Fruit fly (Drosophila melanogaster) whole organism, embryonic: ENCODE data around the gene BBIP1.
A peak's percentile ranks its signal among the peaks of the same experiment; 100 is the strongest.

Experiments used
- BEAF-32 ChIP-seq: fragments of 200-800 bp; sonication (Bioruptor generic); optimal IDR thresholded peaks from 3 replicates; lab custom pipeline; 2017; ENCODE audit warnings: missing biosample characterization, missing genetic modification characterization, mild to moderate bottlenecking, moderate library complexity, missing genetic modification reagents
- CG13296 ChIP-seq: fragments of 200-800 bp; sonication (Bioruptor generic); optimal IDR thresholded peaks from 3 replicates; lab custom pipeline; 2018; ENCODE audit warnings: missing biosample characterization, mild to moderate bottlenecking, missing genetic modification characterization
- CG15479 ChIP-seq: fragments of 200-800 bp; sonication (Bioruptor generic); optimal IDR thresholded peaks from 3 replicates; lab custom pipeline; 2019; ENCODE audit warnings: missing biosample characterization, mild to moderate bottlenecking, missing genetic modification characterization, moderate library complexity
- CG17359 ChIP-seq: fragments of 200-800 bp; sonication (Bioruptor generic); optimal IDR thresholded peaks from 3 replicates; lab custom pipeline; 2018; ENCODE audit warnings: missing biosample characterization, mild to moderate bottlenecking, missing genetic modification characterization, moderate library complexity
- CG2712 ChIP-seq: fragments of 200-800 bp; optimal IDR thresholded peaks from 3 replicates; lab custom pipeline; 2019; ENCODE audit warnings: missing biosample characterization, mild to moderate bottlenecking, missing genetic modification characterization, moderate library complexity
- CG2875 ChIP-seq: fragments of 200-800 bp; sonication (Bioruptor generic); optimal IDR thresholded peaks from 2 replicates; lab custom pipeline; 2017; ENCODE audit warnings: missing biosample characterization, mild to moderate bottlenecking, missing genetic modification characterization, missing genetic modification reagents
- CG32767 ChIP-seq: fragments of 200-800 bp; sonication (Bioruptor generic); IDR thresholded peaks from 2 replicates; pipeline ENCODE4 v1.3.6; 2022; ENCODE audit warnings: missing biosample characterization, missing genetic modification characterization
- CG4282 ChIP-seq: fragments of 200-800 bp; sonication (Bioruptor generic); optimal IDR thresholded peaks from 2 replicates; lab custom pipeline; 2016; ENCODE audit warnings: missing biosample characterization, missing genetic modification characterization
- CG4360 ChIP-seq: fragments of 200-800 bp; sonication (Bioruptor generic); IDR thresholded peaks from 2 replicates; pipeline ENCODE4 v1.3.6; 2022; ENCODE audit warnings: missing biosample characterization, missing genetic modification characterization
- CG6683 ChIP-seq: fragments of 200-800 bp; sonication (Bioruptor generic); optimal IDR thresholded peaks from 2 replicates; lab custom pipeline; 2017; ENCODE audit warnings: missing biosample characterization, mild to moderate bottlenecking, missing genetic modification characterization, missing genetic modification reagents
- CG6765 ChIP-seq: fragments of 200-800 bp; sonication (Bioruptor generic); optimal IDR thresholded peaks from 3 replicates; lab custom pipeline; 2017; ENCODE audit warnings: missing biosample characterization, mild to moderate bottlenecking, missing genetic modification characterization
- CG6791 ChIP-seq: fragments of 200-800 bp; sonication (Bioruptor generic); IDR thresholded peaks from 3 replicates; pipeline ENCODE4 v1.3.6; 2022; ENCODE audit warnings: missing biosample characterization, missing genetic modification characterization; ENCODE audit not compliant: partially characterized antibody
- CG6854 ChIP-seq: fragments of 200-800 bp; sonication (Bioruptor generic); optimal IDR thresholded peaks from 3 replicates; lab custom pipeline; 2017; ENCODE audit warnings: missing biosample characterization, mild to moderate bottlenecking, missing genetic modification characterization
- CG7357 ChIP-seq: fragments of 200-800 bp; sonication (Bioruptor generic); IDR thresholded peaks from 3 replicates; pipeline ENCODE4 v1.3.6; 2022; ENCODE audit warnings: missing biosample characterization, missing genetic modification characterization
- CkIIα-i1 ChIP-seq: fragments of 200-800 bp; sonication (Bioruptor generic); IDR thresholded peaks from 2 replicates; pipeline ENCODE4 v1.3.6; 2022; ENCODE audit warnings: missing biosample characterization, missing genetic modification characterization
- D ChIP-seq, 2 experiments: fragments of 200-800 bp in 1 of 2; fragments of >200 bp in 1 of 2; sonication (Bioruptor generic) in 1 of 2; optimal IDR thresholded peaks; 2 replicates in 1 of 2; 3 replicates in 1 of 2; lab custom pipeline; 2017; ENCODE audit warnings: mild to moderate bottlenecking in 1 of 2, missing biosample characterization in 1 of 2, missing genetic modification characterization in 1 of 2, missing genetic modification reagents in 1 of 2
- Drgx ChIP-seq: fragments of 200-800 bp; sonication (Bioruptor generic); IDR thresholded peaks from 2 replicates; pipeline ENCODE4 v1.3.6; 2022; ENCODE audit warnings: missing biosample characterization, missing genetic modification characterization
- E2f2 ChIP-seq: fragments of 200-800 bp; sonication (Bioruptor generic); IDR thresholded peaks from 2 replicates; pipeline ENCODE4 v1.3.6; 2022; ENCODE audit warnings: missing biosample characterization, missing genetic modification characterization
- H2.0 ChIP-seq: fragments of 200-800 bp; sonication (Bioruptor generic); IDR thresholded peaks from 2 replicates; pipeline ENCODE4 v1.3.6; 2022; ENCODE audit warnings: missing biosample characterization, missing genetic modification characterization
- Hmr ChIP-seq: fragments of 200-800 bp; sonication (Bioruptor generic); optimal IDR thresholded peaks from 3 replicates; lab custom pipeline; 2017; ENCODE audit warnings: mild to moderate bottlenecking, missing biosample characterization, missing genetic modification reagents, missing genetic modification characterization
- Med ChIP-seq: fragments of 200-800 bp; sonication (Bioruptor generic); peaks from one replicate; lab custom pipeline; 2016; ENCODE audit warnings: missing biosample characterization, missing genetic modification characterization, mild to moderate bottlenecking, inconsistent platforms, moderate library complexity
- NK7.1 ChIP-seq: fragments of 200-800 bp; sonication (Bioruptor generic); optimal IDR thresholded peaks from 3 replicates; lab custom pipeline; 2016; ENCODE audit warnings: missing biosample characterization, missing genetic modification characterization
- Side ChIP-seq: fragments of 200-800 bp; sonication (Bioruptor generic); optimal IDR thresholded peaks from 2 replicates; lab custom pipeline; 2016; ENCODE audit warnings: missing biosample characterization, missing genetic modification characterization
- Sox100B ChIP-seq: fragments of 200-800 bp; sonication (Bioruptor generic); optimal IDR thresholded peaks from 3 replicates; lab custom pipeline; 2018; ENCODE audit warnings: missing biosample characterization, mild to moderate bottlenecking, missing genetic modification characterization
- Sox102F ChIP-seq: fragments of 200-800 bp; sonication (Bioruptor generic); optimal IDR thresholded peaks from 2 replicates; lab custom pipeline; 2018; ENCODE audit warnings: missing biosample characterization, mild to moderate bottlenecking, missing genetic modification characterization, moderate library complexity
- Sry-δ ChIP-seq: fragments of 200-800 bp; sonication (Bioruptor generic); optimal IDR thresholded peaks from 2 replicates; lab custom pipeline; 2016; ENCODE audit warnings: missing biosample characterization, missing genetic modification characterization
- YL-1 ChIP-seq: fragments of 200-800 bp; sonication (Bioruptor generic); optimal IDR thresholded peaks from 3 replicates; lab custom pipeline; 2017; ENCODE audit warnings: missing biosample characterization, mild to moderate bottlenecking, missing genetic modification characterization
- al ChIP-seq: fragments of 200-800 bp; sonication (Bioruptor generic); IDR thresholded peaks from 2 replicates; pipeline ENCODE4 v1.3.6; 2022; ENCODE audit warnings: missing biosample characterization, missing genetic modification characterization
- aop ChIP-seq: fragments of 200-800 bp; sonication (Bioruptor generic); IDR thresholded peaks from 2 replicates; pipeline ENCODE4 v1.3.6; 2022; ENCODE audit warnings: missing biosample characterization, missing genetic modification characterization
- ap ChIP-seq: fragments of 200-800 bp; sonication (Bioruptor generic); IDR thresholded peaks from 2 replicates; pipeline ENCODE4 v1.3.6; 2022; ENCODE audit warnings: missing biosample characterization, missing genetic modification characterization
- bab2 ChIP-seq: fragments of 200-800 bp; sonication (Bioruptor generic); optimal IDR thresholded peaks from 2 replicates; lab custom pipeline; 2016; ENCODE audit warnings: missing biosample characterization, missing genetic modification characterization
- caup ChIP-seq: fragments of 200-800 bp; sonication (Bioruptor generic); optimal IDR thresholded peaks from 3 replicates; lab custom pipeline; 2017; ENCODE audit warnings: missing biosample characterization, mild to moderate bottlenecking, missing genetic modification characterization, moderate library complexity; ENCODE audit not compliant: severe bottlenecking
- cwo ChIP-seq: fragments of 200-800 bp; sonication (Bioruptor generic); optimal IDR thresholded peaks from 3 replicates; lab custom pipeline; 2017; ENCODE audit warnings: missing biosample characterization, missing genetic modification characterization, mild to moderate bottlenecking, moderate library complexity, missing genetic modification reagents
- dmrt11E ChIP-seq: fragments of 200-800 bp; sonication (Bioruptor generic); optimal IDR thresholded peaks from 3 replicates; lab custom pipeline; 2018; ENCODE audit warnings: missing biosample characterization, mild to moderate bottlenecking, missing genetic modification characterization, moderate library complexity
- fd96Cb ChIP-seq: fragments of 200-800 bp; sonication (Bioruptor generic); optimal IDR thresholded peaks from 2 replicates; lab custom pipeline; 2018; ENCODE audit warnings: missing biosample characterization, mild to moderate bottlenecking, missing genetic modification characterization, moderate library complexity
- gce ChIP-seq: fragments of 200-800 bp; sonication (Bioruptor generic); IDR thresholded peaks from 3 replicates; pipeline ENCODE4 v1.3.6; 2022; ENCODE audit warnings: missing biosample characterization, missing genetic modification characterization
- gsb-n ChIP-seq: fragments of 200-800 bp; sonication (Bioruptor generic); optimal IDR thresholded peaks from 3 replicates; lab custom pipeline; 2018; ENCODE audit warnings: missing biosample characterization, mild to moderate bottlenecking, missing genetic modification characterization
- jigr1 ChIP-seq: fragments of 200-800 bp; sonication (Bioruptor generic); IDR thresholded peaks from 3 replicates; pipeline ENCODE4 v1.3.6; 2022; ENCODE audit warnings: missing biosample characterization, missing genetic modification characterization
- kay ChIP-seq: fragments of 200-800 bp; sonication (Bioruptor generic); optimal IDR thresholded peaks from 2 replicates; lab custom pipeline; 2016; ENCODE audit warnings: missing biosample characterization, missing genetic modification characterization
- lmd ChIP-seq: fragments of 200-800 bp; sonication (Bioruptor generic); IDR thresholded peaks from 2 replicates; pipeline ENCODE4 v1.3.6; 2022; ENCODE audit warnings: missing biosample characterization, missing genetic modification characterization
- nerfin-1 ChIP-seq: fragments of 200-800 bp; sonication (Bioruptor generic); optimal IDR thresholded peaks from 3 replicates; lab custom pipeline; 2019; ENCODE audit warnings: missing biosample characterization, mild to moderate bottlenecking, missing genetic modification characterization, moderate library complexity
- nerfin-2 ChIP-seq: fragments of 200-800 bp; sonication (Bioruptor generic); IDR thresholded peaks from 2 replicates; pipeline ENCODE4 v1.3.6; 2022; ENCODE audit warnings: missing biosample characterization, missing genetic modification characterization; ENCODE audit not compliant: partially characterized antibody
- pan ChIP-seq, 4 experiments: fragments of >200 bp in 3 of 4; fragments of 200-800 bp in 1 of 4; sonication (Bioruptor generic) in 1 of 4; optimal IDR thresholded peaks in 3 of 4; IDR thresholded peaks in 1 of 4; 2 replicates each; pipeline versions ENCODE4 v1.3.6 to Lab custom; 2017 to 2022; ENCODE audit warnings: missing biosample characterization in 2 of 4, missing genetic modification characterization in 2 of 4, mixed read lengths in 1 of 4
- ranshi ChIP-seq: fragments of 200-800 bp; sonication (Bioruptor generic); IDR thresholded peaks from 2 replicates; pipeline ENCODE4 v1.3.6; 2022; ENCODE audit warnings: missing biosample characterization, missing genetic modification characterization
- tio ChIP-seq: fragments of 200-800 bp; sonication (Bioruptor generic); optimal IDR thresholded peaks from 2 replicates; lab custom pipeline; 2017; ENCODE audit warnings: missing biosample characterization, missing genetic modification characterization, inconsistent platforms
- tll ChIP-seq, 2 experiments: fragments of 200-800 bp in 1 of 2; fragments of >200 bp in 1 of 2; sonication (Bioruptor generic) in 1 of 2; optimal IDR thresholded peaks; 2 replicates each; lab custom pipeline; 2017 to 2019; ENCODE audit warnings: missing biosample characterization in 2 of 2, missing genetic modification characterization in 2 of 2, mild to moderate bottlenecking in 1 of 2, moderate library complexity in 1 of 2
- vfl ChIP-seq: fragments of 200-800 bp; sonication (Bioruptor generic); optimal IDR thresholded peaks from 2 replicates; lab custom pipeline; 2016; ENCODE audit warnings: missing biosample characterization, missing genetic modification characterization
- vvl ChIP-seq: fragments of 200-800 bp; sonication (Bioruptor generic); IDR thresholded peaks from 2 replicates; pipeline ENCODE4 v1.3.6; 2022; ENCODE audit warnings: missing biosample characterization, missing genetic modification characterization
- wor ChIP-seq: fragments of 200-800 bp; sonication (Bioruptor generic); IDR thresholded peaks from 2 replicates; pipeline ENCODE4 v1.3.6; 2022; ENCODE audit warnings: missing biosample characterization, missing genetic modification characterization

Gene BBIP1

DNA sequence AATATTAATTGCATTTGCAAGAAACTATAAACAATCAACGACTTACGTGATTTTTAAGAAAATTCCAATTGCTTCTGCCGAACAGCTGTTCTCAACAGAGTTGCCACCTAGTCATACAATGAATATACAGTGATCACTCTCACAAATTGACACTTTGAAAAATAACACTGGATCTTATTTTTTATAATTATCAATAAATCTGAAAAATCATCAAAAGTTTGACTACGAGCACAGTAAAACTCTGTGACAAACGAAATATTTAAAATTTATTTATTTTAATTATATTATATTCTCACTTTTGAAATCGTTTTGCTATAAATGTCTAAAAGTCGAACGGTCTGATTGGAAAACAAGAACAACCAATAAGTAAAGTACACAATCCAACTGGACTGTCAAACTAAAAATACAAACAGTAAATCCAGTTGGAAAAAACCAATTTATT lies 4.2 kb upstream of the BBIP1 start, which contains the start of gene CG34117 (continued):
- TF ChIP-seq Hmr (peak; percentile 82), Drgx (GFP tag; lab: Robert Waterston, UW) (peak; percentile 66), jigr1 (GFP tag; lab: Robert Waterston, UW) (no peak), CG4360 (no peak; the same call in 1 of the 2 replicates), Med (GFP tag; lab: Kevin White, UChicago) (peak; percentile 93), nerfin-2 (no peak), CG6683 (GFP tag; lab: Kevin White, UChicago) (peak; percentile 57), bab2 (GFP tag; lab: Kevin White, UChicago) (peak; percentile 65), CG6854 (peak; percentile 41), CG17359 (tag; lab: Kevin White, UChicago) (peak; percentile 86), gsb-n (peak; percentile 75), NK7.1 (no peak), BEAF-32 (peak; percentile 16), YL-1 (GFP tag; lab: Kevin White, UChicago) (peak; percentile 59), caup (GFP tag; lab: Kevin White, UChicago) (peak; percentile 71), vvl (GFP tag; lab: Robert Waterston, UW) (peak; percentile 92), ap (GFP tag; lab: Robert Waterston, UW) (peak; percentile 42; the same call in 1 of the 2 replicates), CkIIα-i1 (GFP tag; lab: Robert Waterston, UW) (peak; percentile 44; the same call in 1 of the 2 replicates), CG6765 (GFP tag; lab: Kevin White, UChicago) (peak; percentile 53), Sox102F (GFP tag; lab: Kevin White, UChicago) (peak; percentile 83), CG7357 (GFP tag; lab: Robert Waterston, UW) (peak; percentile 55; the same call in 2 of the 3 replicates), CG15479 (GFP tag; lab: Kevin White, UChicago) (no peak), CG32767 (peak; percentile 67; the same call in 1 of the 2 replicates), Sry-δ (GFP tag; lab: Kevin White, UChicago) (peak; percentile 18), H2.0 (GFP tag; lab: Robert Waterston, UW) (peak; percentile 62), Side (GFP tag; lab: Kevin White, UChicago) (peak; percentile 67), aop (GFP tag; lab: Robert Waterston, UW) (no peak), CG2875 (GFP tag; lab: Kevin White, UChicago) (peak; percentile 48), lmd (GFP tag; lab: Robert Waterston, UW) (peak; percentile 76), cwo (peak; percentile 66), ranshi (GFP tag; lab: Robert Waterston, UW) (peak; percentile 87), pan (optimal IDR thresholded peaks at IDR 0.05; lab: Kevin White, UChicago) (no peak), pan (GFP tag; optimal IDR thresholded peaks at IDR 0.05 in 1 of 2, IDR thresholded peaks at IDR 0.05 in 1 of 2) (peak in 1 of 2 experiments; percentile 88), CG13296 (GFP tag; lab: Kevin White, UChicago) (peak; percentile 79), tll (GFP tag; optimal IDR thresholded peaks at IDR 0.05; lab: Kevin White, UChicago) (peak in 1 of 2 experiments; percentile 61), CG4282 (GFP tag; lab: Kevin White, UChicago) (no peak), nerfin-1 (tag; lab: Kevin White, UChicago) (peak; percentile 77), CG6791 (GFP tag; lab: Robert Waterston, UW) (no peak)

DNA sequence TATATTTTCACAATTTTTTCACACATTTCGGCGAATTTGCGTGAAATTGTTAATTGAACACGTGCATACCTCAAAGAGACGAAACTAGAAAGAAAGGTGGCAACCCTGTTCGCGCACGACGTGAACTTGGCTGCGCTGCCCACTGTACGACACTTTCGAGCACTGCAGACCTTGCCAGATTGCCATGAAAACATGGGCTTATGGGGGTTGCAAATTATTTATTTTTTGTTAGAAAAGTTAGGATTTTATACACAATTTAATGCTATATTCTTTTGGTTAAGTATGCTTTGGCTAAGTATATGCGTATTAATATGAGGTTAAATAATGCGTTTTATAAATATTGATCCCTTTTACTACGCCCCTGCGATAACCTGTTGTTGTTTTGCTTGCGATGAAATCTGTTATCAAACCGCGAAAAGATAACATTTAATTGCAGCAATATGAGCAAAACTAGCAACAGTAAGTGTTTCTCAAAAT lies 3.0 kb upstream of the BBIP1 start, which contains the start of the genes RpL34b and CG8132:
TSS of gene RpL34b (minus strand) at position 100 of the 477 bp plus-strand sequence.
TSS of gene CG8132 (plus strand) at position 369 of the 477 bp plus-strand sequence.
- TF ChIP-seq Sox100B (GFP tag; lab: Kevin White, UChicago): no peak
- TF ChIP-seq kay (GFP tag; lab: Kevin White, UChicago): peak; percentile 92
- TF ChIP-seq fd96Cb (tag; lab: Kevin White, UChicago): peak; percentile 90
- peak; percentile 97 for TF ChIP-seq CG2712 (tag; lab: Kevin White, UChicago)
- peak; percentile 83 for TF ChIP-seq CG7357 (GFP tag; lab: Robert Waterston, UW)
- peak; percentile 78 for TF ChIP-seq E2f2 (GFP tag; lab: Robert Waterston, UW)
- peak; percentile 92 for TF ChIP-seq dmrt11E
- peak; percentile 80 for TF ChIP-seq aop (GFP tag; lab: Robert Waterston, UW)
- TF ChIP-seq al (GFP tag; lab: Robert Waterston, UW): peak; percentile 93
- TF ChIP-seq vfl (GFP tag; lab: Kevin White, UChicago): peak; percentile 98
- TF ChIP-seq D (optimal IDR thresholded peaks at IDR 0.05; lab: Kevin White, UChicago): no peak
- TF ChIP-seq D (GFP tag; optimal IDR thresholded peaks at IDR 0.05; lab: Kevin White, UChicago): peak; percentile 83
- TF ChIP-seq wor (GFP tag; lab: Robert Waterston, UW): peak; percentile 80
- TF ChIP-seq gce (GFP tag; lab: Robert Waterston, UW): peak; percentile 90
- no peak for TF ChIP-seq tio (GFP tag; lab: Kevin White, UChicago)
